Worm (Caenorhabditis elegans): ENCODE measurements around the gene cyb-1.

cyb-1 gene

ce11 chrIV:10778582-10778981, 43.6 kb downstream of the cyb-1 start:
- TF ChIP-seq aly-2 (tag; optimal IDR thresholded peaks at IDR 0.05), result peak; percentile 17
- TF ChIP-seq nhr-85 (tag), result peak; percentile 39
- TF ChIP-seq tbx-2 (tag; optimal IDR thresholded peaks at IDR 0.05), result no peak

DNA sequence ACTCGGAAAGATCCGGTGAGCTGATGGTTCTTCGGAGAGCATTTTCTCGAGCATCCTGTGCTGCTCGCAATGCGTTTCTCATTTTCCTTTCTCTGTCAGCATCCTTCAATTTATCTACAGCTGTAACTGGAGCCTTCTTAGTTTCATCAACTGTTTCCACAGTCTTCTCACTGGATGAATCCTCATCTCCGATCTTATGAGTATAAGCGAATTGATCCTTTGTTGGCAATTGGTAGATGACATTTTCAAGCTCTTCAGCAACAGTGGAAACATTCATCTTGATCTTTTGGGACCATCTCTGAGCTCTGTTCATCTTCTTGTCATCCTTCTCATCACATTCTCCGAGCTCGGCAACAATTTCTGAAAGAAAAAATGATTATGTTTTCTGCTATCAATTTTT, 44.3 kb downstream of the cyb-1 start:
- no peak for TF ChIP-seq zip-4 (GFP tag; optimal IDR thresholded peaks at IDR 0.05)
- no peak for TF ChIP-seq ztf-11 (tag; optimal IDR thresholded peaks at IDR 0.05)
- no peak for TF ChIP-seq lin-39 (tag; optimal IDR thresholded peaks at IDR 0.05)
- no peak for TF ChIP-seq ztf-4 (tag; optimal IDR thresholded peaks at IDR 0.05)
- no peak for TF ChIP-seq lin-15B (tag; optimal IDR thresholded peaks at IDR 0.05)
- no peak for TF ChIP-seq unc-62 (GFP tag; optimal IDR thresholded peaks at IDR 0.05)
- no peak for TF ChIP-seq elt-2 (tag; optimal IDR thresholded peaks at IDR 0.05)
- no peak for TF ChIP-seq sox-4 (tag; optimal IDR thresholded peaks at IDR 0.05)

- TF ChIP-seq lin-35 (GFP tag; optimal IDR thresholded peaks at IDR 0.05), result no peak
- no peak for TF ChIP-seq nhr-20 (tag; optimal IDR thresholded peaks at IDR 0.05)
- no peak for TF ChIP-seq lin-15B (tag; optimal IDR thresholded peaks at IDR 0.05)
- TF ChIP-seq nhr-76 (tag; optimal IDR thresholded peaks at IDR 0.05), result no peak
- TF ChIP-seq isw-1 (GFP tag; IDR thresholded peaks at IDR 0.05), result no peak
- TF ChIP-seq aly-2 (tag; optimal IDR thresholded peaks at IDR 0.05), result no peak
- no peak for TF ChIP-seq dpl-1 (GFP tag; optimal IDR thresholded peaks at IDR 0.05)
- no peak for TF ChIP-seq ztf-11 (tag; optimal IDR thresholded peaks at IDR 0.05)
- TF ChIP-seq lin-13 (GFP tag; optimal IDR thresholded peaks at IDR 0.05), result no peak
- TF ChIP-seq ztf-4 (tag; optimal IDR thresholded peaks at IDR 0.05), result no peak
- TF ChIP-seq tbx-2 (tag; optimal IDR thresholded peaks at IDR 0.05), result no peak
- no peak for TF ChIP-seq unc-30 (tag; optimal IDR thresholded peaks at IDR 0.05)
- no peak for TF ChIP-seq unc-98 (GFP tag; IDR thresholded peaks at IDR 0.05)
- TF ChIP-seq grh-1 (GFP tag; IDR thresholded peaks at IDR 0.05), result no peak
- no peak for TF ChIP-seq ceh-90 (tag; optimal IDR thresholded peaks at IDR 0.05)
These were observed 45.6 kb downstream of the cyb-1 start, which contains the start of gene swt-3 for ce11 chrIV:10780583-10780982. Gene swt-3 (minus strand): TSS chrIV:10780683.

DNA sequence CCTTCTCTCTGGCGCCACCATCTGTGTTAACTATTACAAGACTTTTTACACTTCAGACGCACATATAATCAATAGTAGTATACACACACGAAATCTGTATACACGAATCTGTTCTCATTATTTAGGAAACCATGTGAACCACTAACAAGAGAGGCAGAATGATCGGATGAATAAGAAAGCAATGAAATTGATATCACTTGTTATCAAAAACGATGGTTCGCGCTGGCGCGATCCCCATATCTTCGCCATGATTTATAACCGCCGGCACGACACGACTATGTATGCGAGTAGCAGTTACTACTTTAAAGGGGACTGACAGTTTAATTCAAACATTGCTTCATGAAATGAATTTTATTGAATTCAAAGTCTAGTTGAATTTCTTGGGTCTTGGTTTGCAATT, 46.3 kb downstream of the cyb-1 start:
- TF ChIP-seq nhr-71 (tag; optimal IDR thresholded peaks at IDR 0.05) (peak; percentile 2), C16A3.4 (tag; optimal IDR thresholded peaks at IDR 0.05) (no peak), blmp-1 (tag; optimal IDR thresholded peaks at IDR 0.05) (peak; percentile 74), F16B12.6 (tag; optimal IDR thresholded peaks at IDR 0.05) (no peak), elt-3 (tag; optimal IDR thresholded peaks at IDR 0.05) (peak in 3 of 6 experiments; percentile 24 to 83 (median 34)), efl-1 (optimal IDR thresholded peaks at IDR 0.05) (no peak), efl-1 (GFP tag; optimal IDR thresholded peaks at IDR 0.05 in 1 of 2) (peak in 1 of 2 experiments; percentile 2), lin-14 (GFP tag; optimal IDR thresholded peaks at IDR 0.05) (peak; percentile 8), fkh-4 (tag; optimal IDR thresholded peaks at IDR 0.05; ENCODE audit: borderline replicate concordance) (no peak), nhr-85 (tag) (peak; percentile 15), nhr-20 (tag; optimal IDR thresholded peaks at IDR 0.05) (peak; percentile 4), snu-23 (GFP tag; optimal IDR thresholded peaks at IDR 0.05) (peak; percentile 18)

DNA sequence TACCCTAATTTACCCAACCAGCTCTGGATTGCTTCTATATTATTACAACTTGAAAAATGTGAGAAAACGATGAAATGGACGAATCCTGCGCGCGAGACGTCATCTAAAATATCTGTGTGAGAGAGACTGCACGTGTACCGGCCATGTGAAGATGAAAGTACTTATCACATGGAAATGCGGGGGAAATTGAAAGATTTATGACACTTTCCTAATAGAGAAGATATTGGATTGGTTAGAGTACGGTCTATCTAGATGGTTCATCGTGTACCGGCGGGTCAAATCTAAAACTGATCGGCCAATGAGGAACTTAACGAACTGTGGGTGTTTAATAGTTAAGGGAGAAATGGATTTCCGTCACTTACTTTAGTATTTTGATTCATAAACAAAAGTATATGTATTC, 47.0 kb downstream of the cyb-1 start:
- TF ChIP-seq nhr-19 (GFP tag; conservative IDR thresholded peaks at IDR 0.05) (peak; percentile 65), nhr-85 (tag) (peak; percentile 95), nhr-20 (tag; optimal IDR thresholded peaks at IDR 0.05) (peak; percentile 88), lsy-2 (tag; optimal IDR thresholded peaks at IDR 0.05) (peak in 1 of 2 experiments; percentile 61), C16A3.4 (tag; optimal IDR thresholded peaks at IDR 0.05) (peak; percentile 20), efl-1 (optimal IDR thresholded peaks at IDR 0.05) (no peak), efl-1 (GFP tag; optimal IDR thresholded peaks at IDR 0.05 in 1 of 2) (peak in 1 of 2 experiments; percentile 89), blmp-1 (tag; optimal IDR thresholded peaks at IDR 0.05) (peak; percentile 97), tbx-2 (tag; optimal IDR thresholded peaks at IDR 0.05) (peak; percentile 62), irx-1 (tag; optimal IDR thresholded peaks at IDR 0.05) (no peak), snu-23 (GFP tag; optimal IDR thresholded peaks at IDR 0.05) (peak; percentile 62), elt-3 (tag; optimal IDR thresholded peaks at IDR 0.05) (peak in 3 of 6 experiments; percentile 69 to 95 (median 93)), mdl-1 (tag; optimal IDR thresholded peaks at IDR 0.05) (peak in 1 of 2 experiments; percentile 93), nhr-71 (tag; optimal IDR thresholded peaks at IDR 0.05) (peak; percentile 78), efl-3 (GFP tag; optimal IDR thresholded peaks at IDR 0.05) (no peak), grh-1 (GFP tag; IDR thresholded peaks at IDR 0.05) (peak; percentile 38; the same call in 1 of the 2 replicates), lin-35 (GFP tag; optimal IDR thresholded peaks at IDR 0.05) (peak in 1 of 2 experiments; percentile 62), ces-1 (GFP tag; optimal IDR thresholded peaks at IDR 0.05) (no peak), nhr-47 (tag; optimal IDR thresholded peaks at IDR 0.05) (peak; percentile 22), egl-13 (tag; optimal IDR thresholded peaks at IDR 0.05) (no peak), lin-14 (GFP tag; optimal IDR thresholded peaks at IDR 0.05) (peak; percentile 66), egl-27 (tag; optimal IDR thresholded peaks at IDR 0.05) (no peak), unc-130 (tag; optimal IDR thresholded peaks at IDR 0.05) (peak; percentile 29), nhr-90 (tag; optimal IDR thresholded peaks at IDR 0.05; ENCODE audit: poor library complexity) (peak; percentile 75)
